Worm (Caenorhabditis elegans): ENCODE results near the gene ZK287.4.

DNA sequence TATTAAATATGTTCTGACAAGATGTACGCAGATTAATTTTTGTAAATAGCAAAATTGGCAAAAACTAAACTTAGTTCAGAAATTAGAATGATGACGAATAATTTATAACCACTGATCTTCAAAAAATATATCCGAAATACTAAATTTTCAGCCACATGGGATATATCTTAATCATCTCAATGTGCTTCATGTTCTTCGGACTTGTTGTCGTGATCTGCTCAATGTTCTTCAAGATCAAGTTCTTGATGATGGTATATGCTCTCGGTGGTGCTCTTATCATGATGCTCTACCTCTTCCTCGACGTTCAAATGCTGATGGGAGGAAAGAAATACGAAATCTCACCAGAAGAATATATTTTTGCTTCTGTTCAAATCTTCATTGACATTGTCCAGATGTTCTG lies 21.1 kb upstream of the ZK287.4 start:
- TF ChIP-seq nfya-2 (GFP tag; IDR thresholded peaks at IDR 0.05) (no peak), ccch-3 (GFP tag; optimal IDR thresholded peaks at IDR 0.05) (no peak), lsl-1 (GFP tag; optimal IDR thresholded peaks at IDR 0.05) (no peak), K11D2.4 (GFP tag; IDR thresholded peaks at IDR 0.05) (no peak), K12H6.12 (tag; optimal IDR thresholded peaks at IDR 0.05) (no peak), rec-8 (tag; optimal IDR thresholded peaks at IDR 0.05) (no peak), snpc-1.1 (tag; optimal IDR thresholded peaks at IDR 0.05; ENCODE audit: insufficient read depth) (no peak), F57C9.4 (tag; optimal IDR thresholded peaks at IDR 0.05) (no peak), Y67H2A.10 (GFP tag; conservative IDR thresholded peaks at IDR 0.05) (no peak), F52B5.7 (tag; optimal IDR thresholded peaks at IDR 0.05) (no peak), hrde-1 (tag; optimal IDR thresholded peaks at IDR 0.05; ENCODE audit: borderline replicate concordance) (no peak), snpc-3.4 (tag; optimal IDR thresholded peaks at IDR 0.05) (no peak)

Measured in whole organism, young adult.